Fruit fly (Drosophila melanogaster) whole organism, embryonic: ENCODE measurements around the gene Ctr9.
A peak's percentile ranks its signal among the peaks of the same experiment; 100 is the strongest.

Source experiments
- Bteb2 ChIP-seq: fragments of 200-800 bp; sonication (Bioruptor generic); optimal IDR thresholded peaks from 2 replicates; lab custom pipeline; 2016; ENCODE audit warnings: missing biosample characterization, missing genetic modification characterization
- CG11093 ChIP-seq: fragments of 200-800 bp; sonication (Bioruptor generic); IDR thresholded peaks from 3 replicates; pipeline ENCODE4 v1.3.6; 2022; ENCODE audit warnings: missing biosample characterization, missing genetic modification characterization
- CG11695 ChIP-seq: fragments of 200-800 bp; sonication (Bioruptor generic); IDR thresholded peaks from 3 replicates; pipeline ENCODE4 v1.3.6; 2022; ENCODE audit warnings: missing biosample characterization, missing genetic modification characterization
- CG11696 ChIP-seq: fragments of 200-800 bp; sonication (Bioruptor generic); IDR thresholded peaks from 2 replicates; pipeline ENCODE4 v1.3.6; 2022; ENCODE audit warnings: missing biosample characterization, missing genetic modification characterization
- CG12155 ChIP-seq: fragments of 200-800 bp; sonication (Bioruptor generic); optimal IDR thresholded peaks from 3 replicates; lab custom pipeline; 2016; ENCODE audit warnings: missing biosample characterization, missing genetic modification characterization
- CG13775 ChIP-seq: fragments of 200-800 bp; sonication (Bioruptor generic); optimal IDR thresholded peaks from 3 replicates; lab custom pipeline; 2017; ENCODE audit warnings: missing biosample characterization, mild to moderate bottlenecking, missing genetic modification characterization
- CG14710 ChIP-seq: fragments of 200-800 bp; sonication (Bioruptor generic); optimal IDR thresholded peaks from 3 replicates; lab custom pipeline; 2019; ENCODE audit warnings: missing biosample characterization, mild to moderate bottlenecking, missing genetic modification characterization, moderate library complexity
- CG15269 ChIP-seq: fragments of 200-800 bp; sonication (Bioruptor generic); optimal IDR thresholded peaks from 2 replicates; lab custom pipeline; 2018; ENCODE audit warnings: missing biosample characterization, mild to moderate bottlenecking, missing genetic modification characterization, moderate library complexity
- CG15479 ChIP-seq: fragments of 200-800 bp; sonication (Bioruptor generic); optimal IDR thresholded peaks from 3 replicates; lab custom pipeline; 2019; ENCODE audit warnings: missing biosample characterization, mild to moderate bottlenecking, missing genetic modification characterization, moderate library complexity
- CG15696 ChIP-seq: fragments of 200-800 bp; sonication (Bioruptor generic); optimal IDR thresholded peaks from 2 replicates; lab custom pipeline; 2019; ENCODE audit warnings: missing biosample characterization, mild to moderate bottlenecking, missing genetic modification characterization, moderate library complexity
- CG16863 ChIP-seq: fragments of 200-800 bp; sonication (Bioruptor generic); optimal IDR thresholded peaks from 3 replicates; lab custom pipeline; 2016; ENCODE audit warnings: missing biosample characterization, missing genetic modification characterization
- CG18262 ChIP-seq: fragments of 200-800 bp; optimal IDR thresholded peaks from 3 replicates; lab custom pipeline; 2019; ENCODE audit warnings: missing biosample characterization, mild to moderate bottlenecking, missing genetic modification characterization, moderate library complexity
- CG2875 ChIP-seq: fragments of 200-800 bp; sonication (Bioruptor generic); optimal IDR thresholded peaks from 2 replicates; lab custom pipeline; 2017; ENCODE audit warnings: missing biosample characterization, mild to moderate bottlenecking, missing genetic modification characterization, missing genetic modification reagents
- CG30431 ChIP-seq: fragments of 200-800 bp; sonication (Bioruptor generic); optimal IDR thresholded peaks from 2 replicates; lab custom pipeline; 2017; ENCODE audit warnings: missing biosample characterization, missing genetic modification characterization
- CG3838 ChIP-seq: fragments of 200-800 bp; sonication (Bioruptor generic); optimal IDR thresholded peaks from 3 replicates; lab custom pipeline; 2016; ENCODE audit warnings: missing biosample characterization, missing genetic modification characterization
- CG42726 ChIP-seq: fragments of 200-800 bp; sonication (Bioruptor generic); IDR thresholded peaks from 2 replicates; pipeline ENCODE4 v1.3.6; 2022; ENCODE audit warnings: missing biosample characterization, missing genetic modification characterization; ENCODE audit not compliant: partially characterized antibody
- CG4360 ChIP-seq: fragments of 200-800 bp; sonication (Bioruptor generic); IDR thresholded peaks from 2 replicates; pipeline ENCODE4 v1.3.6; 2022; ENCODE audit warnings: missing biosample characterization, missing genetic modification characterization
- CG4617 ChIP-seq: fragments of 200-800 bp; sonication (Bioruptor generic); optimal IDR thresholded peaks from 3 replicates; lab custom pipeline; 2016; ENCODE audit warnings: missing biosample characterization, missing genetic modification characterization, borderline replicate concordance
- CG5180 ChIP-seq: fragments of 200-800 bp; sonication (Bioruptor generic); optimal IDR thresholded peaks from 3 replicates; lab custom pipeline; 2017; ENCODE audit warnings: missing biosample characterization, missing genetic modification characterization, mild to moderate bottlenecking, moderate library complexity, missing genetic modification reagents
- CG6689 ChIP-seq: fragments of 200-800 bp; sonication (Bioruptor generic); IDR thresholded peaks from 2 replicates; pipeline ENCODE4 v1.3.6; 2022; ENCODE audit warnings: missing biosample characterization, missing genetic modification characterization
- CG8359 ChIP-seq: fragments of 200-800 bp; sonication (Bioruptor generic); optimal IDR thresholded peaks from 2 replicates; lab custom pipeline; 2017; ENCODE audit warnings: missing biosample characterization, mild to moderate bottlenecking, missing genetic modification characterization, borderline replicate concordance
- CG9215 ChIP-seq: fragments of 200-800 bp; sonication (Bioruptor generic); IDR thresholded peaks from 2 replicates; pipeline ENCODE4 v1.3.6; 2022; ENCODE audit warnings: missing biosample characterization, missing genetic modification characterization
- CG9876 ChIP-seq: fragments of 200-800 bp; sonication (Bioruptor generic); optimal IDR thresholded peaks from 2 replicates; lab custom pipeline; 2016; ENCODE audit warnings: missing biosample characterization, missing genetic modification characterization
- CG9932 ChIP-seq: fragments of 200-800 bp; sonication (Bioruptor generic); IDR thresholded peaks from 2 replicates; pipeline ENCODE4 v1.3.6; 2022; ENCODE audit warnings: missing biosample characterization, missing genetic modification characterization
- CTCF ChIP-seq: fragments of 200-800 bp; sonication (Bioruptor generic); optimal IDR thresholded peaks from 2 replicates; lab custom pipeline; 2017; ENCODE audit warnings: missing biosample characterization, mild to moderate bottlenecking, missing genetic modification characterization, moderate library complexity
- CrebB ChIP-seq: fragments of 200-800 bp; sonication (Bioruptor generic); optimal IDR thresholded peaks from 3 replicates; lab custom pipeline; 2018; ENCODE audit warnings: missing biosample characterization, mild to moderate bottlenecking, missing genetic modification characterization
- Dip3 ChIP-seq: fragments of 200-800 bp; sonication (Bioruptor generic); optimal IDR thresholded peaks from 3 replicates; lab custom pipeline; 2016; ENCODE audit warnings: missing biosample characterization, missing genetic modification characterization
- Dref ChIP-seq: fragments of 200-800 bp; sonication (Bioruptor generic); IDR thresholded peaks from 2 replicates; pipeline ENCODE4 v1.3.6; 2022; ENCODE audit warnings: missing biosample characterization, missing genetic modification characterization
- HmgD ChIP-seq: fragments of 200-800 bp; sonication (Bioruptor generic); optimal IDR thresholded peaks from 3 replicates; lab custom pipeline; 2016; ENCODE audit warnings: missing biosample characterization, missing genetic modification characterization
- Mes4 ChIP-seq: fragments of 200-800 bp; sonication (Bioruptor generic); optimal IDR thresholded peaks from 2 replicates; lab custom pipeline; 2016; ENCODE audit warnings: missing biosample characterization, missing genetic modification characterization
- Nf-YC ChIP-seq: fragments of 200-800 bp; optimal IDR thresholded peaks from 3 replicates; lab custom pipeline; 2019; ENCODE audit warnings: missing biosample characterization, mild to moderate bottlenecking, missing genetic modification characterization, moderate library complexity
- PHDP ChIP-seq: fragments of 200-800 bp; sonication (Bioruptor generic); optimal IDR thresholded peaks from 3 replicates; lab custom pipeline; 2018; ENCODE audit warnings: missing biosample characterization, mild to moderate bottlenecking, missing genetic modification characterization, moderate library complexity
- Rfx ChIP-seq: fragments of 200-800 bp; sonication (Bioruptor generic); IDR thresholded peaks from 2 replicates; pipeline ENCODE4 v1.3.6; 2022; ENCODE audit warnings: missing biosample characterization, missing genetic modification characterization
- Rx ChIP-seq: fragments of 200-800 bp; sonication (Bioruptor generic); IDR thresholded peaks from 2 replicates; pipeline ENCODE4 v1.3.6; 2022; ENCODE audit warnings: missing biosample characterization, missing genetic modification characterization
- cad ChIP-seq: fragments of >200 bp; optimal IDR thresholded peaks from 2 replicates; lab custom pipeline; 2017; ENCODE audit warnings: missing biosample characterization, missing genetic modification characterization
- cas ChIP-seq: fragments of 200-800 bp; sonication (Bioruptor generic); IDR thresholded peaks from 2 replicates; pipeline ENCODE4 v1.3.6; 2022; ENCODE audit warnings: missing biosample characterization, missing genetic modification characterization
- caup ChIP-seq: fragments of 200-800 bp; sonication (Bioruptor generic); optimal IDR thresholded peaks from 3 replicates; lab custom pipeline; 2017; ENCODE audit warnings: missing biosample characterization, mild to moderate bottlenecking, missing genetic modification characterization, moderate library complexity; ENCODE audit not compliant: severe bottlenecking
- chn ChIP-seq: fragments of 200-800 bp; sonication (Bioruptor generic); optimal IDR thresholded peaks from 2 replicates; lab custom pipeline; 2016; ENCODE audit warnings: missing biosample characterization, missing genetic modification characterization
- dysf ChIP-seq: fragments of 200-800 bp; sonication (Bioruptor generic); IDR thresholded peaks from 3 replicates; pipeline ENCODE4 v1.3.6; 2022; ENCODE audit warnings: missing biosample characterization, missing genetic modification characterization
- ftz-f1 ChIP-seq: fragments of 200-800 bp; sonication (Bioruptor generic); optimal IDR thresholded peaks from 2 replicates; lab custom pipeline; 2016; ENCODE audit warnings: missing biosample characterization, missing genetic modification characterization
- gro ChIP-seq: fragments of 200-800 bp; sonication (Bioruptor generic); optimal IDR thresholded peaks from 2 replicates; lab custom pipeline; 2016; ENCODE audit warnings: missing biosample characterization, missing genetic modification characterization
- hbn ChIP-seq: fragments of 200-800 bp; sonication (Bioruptor generic); IDR thresholded peaks from 2 replicates; pipeline ENCODE4 v1.3.6; 2022; ENCODE audit warnings: missing biosample characterization, missing genetic modification characterization; ENCODE audit not compliant: partially characterized antibody
- lilli ChIP-seq: fragments of 200-800 bp; sonication (Bioruptor generic); optimal IDR thresholded peaks from 3 replicates; lab custom pipeline; 2016; ENCODE audit warnings: missing biosample characterization, missing genetic modification characterization
- lola ChIP-seq, 3 experiments: fragments of >200 bp in 2 of 3; fragments of 200-800 bp in 1 of 3; sonication (Bioruptor generic) in 1 of 3; optimal IDR thresholded peaks; 2 replicates each; lab custom pipeline; 2017 to 2019; ENCODE audit warnings: missing biosample characterization in 3 of 3, missing genetic modification characterization in 3 of 3, mild to moderate bottlenecking in 1 of 3, moderate library complexity in 1 of 3
- nom ChIP-seq: fragments of 200-800 bp; sonication (Bioruptor generic); optimal IDR thresholded peaks from 2 replicates; lab custom pipeline; 2017; ENCODE audit warnings: missing biosample characterization, missing genetic modification characterization, mild to moderate bottlenecking, moderate library complexity, missing genetic modification reagents
- ranshi ChIP-seq: fragments of 200-800 bp; sonication (Bioruptor generic); IDR thresholded peaks from 2 replicates; pipeline ENCODE4 v1.3.6; 2022; ENCODE audit warnings: missing biosample characterization, missing genetic modification characterization
- sim ChIP-seq: fragments of 200-800 bp; sonication (Bioruptor generic); IDR thresholded peaks from 2 replicates; pipeline ENCODE4 v1.3.6; 2022; ENCODE audit warnings: missing biosample characterization, missing genetic modification characterization
- toy ChIP-seq: fragments of 200-800 bp; sonication (Bioruptor generic); IDR thresholded peaks from 2 replicates; pipeline ENCODE4 v1.3.6; 2022; ENCODE audit warnings: missing biosample characterization, missing genetic modification characterization
- ttk ChIP-seq: fragments of 200-800 bp; sonication (Bioruptor generic); IDR thresholded peaks from 2 replicates; pipeline ENCODE4 v2.1.2; 2022; ENCODE audit warnings: missing biosample characterization, missing genetic modification characterization
- vfl ChIP-seq: fragments of 200-800 bp; sonication (Bioruptor generic); optimal IDR thresholded peaks from 2 replicates; lab custom pipeline; 2016; ENCODE audit warnings: missing biosample characterization, missing genetic modification characterization

Gene Ctr9

dm6 chr3L:1319097-1319725, 12.2 kb downstream of the Ctr9 start (continued):
- TF ChIP-seq HmgD (GFP tag; lab: Kevin White, UChicago) (no peak), CG4617 (GFP tag; lab: Kevin White, UChicago) (peak; percentile 58), Bteb2 (GFP tag; lab: Kevin White, UChicago) (peak; percentile 28), gro (GFP tag; lab: Kevin White, UChicago) (no peak), Nf-YC (tag; lab: Kevin White, UChicago) (no peak), toy (GFP tag; lab: Robert Waterston, UW) (no peak), CrebB (tag; lab: Kevin White, UChicago) (peak; percentile 58), ttk (GFP tag; lab: Robert Waterston, UW) (peak; percentile 81), CG30431 (GFP tag; lab: Kevin White, UChicago) (peak; percentile 42), CG9215 (GFP tag; lab: Robert Waterston, UW) (0 out of 2 replicates have a peak, but pooled peaks have one; percentile 15), Dip3 (GFP tag; lab: Kevin White, UChicago) (peak; percentile 47), chn (GFP tag; lab: Kevin White, UChicago) (peak; percentile 78), CG9932 (GFP tag; lab: Robert Waterston, UW) (no peak), CG15696 (tag; lab: Kevin White, UChicago) (no peak), cad (GFP tag; lab: Kevin White, UChicago) (no peak), CG4360 (GFP tag; lab: Robert Waterston, UW) (peak; percentile 51), CG18262 (tag; lab: Kevin White, UChicago) (peak; percentile 82), sim (peak; percentile 54; the same call in 1 of the 2 replicates), Rx (GFP tag; lab: Robert Waterston, UW) (peak; percentile 71), lola (GFP tag; optimal IDR thresholded peaks at IDR 0.05; lab: Kevin White, UChicago) (peak in 1 of 3 experiments; percentile 69), CG9876 (GFP tag; lab: Kevin White, UChicago) (no peak), CTCF (GFP tag; lab: Kevin White, UChicago) (peak; percentile 27), dysf (GFP tag; lab: Robert Waterston, UW) (peak; percentile 68; the same call in 2 of the 3 replicates), CG16863 (GFP tag; lab: Kevin White, UChicago) (peak; percentile 75), Mes4 (peak; percentile 70), CG12155 (GFP tag; lab: Kevin White, UChicago) (peak; percentile 33), CG11696 (no peak), CG15479 (GFP tag; lab: Kevin White, UChicago) (no peak), Rfx (peak; percentile 51), vfl (no peak), caup (GFP tag; lab: Kevin White, UChicago) (peak; percentile 24), ftz-f1 (GFP tag; lab: Kevin White, UChicago) (no peak), nom (GFP tag; lab: Kevin White, UChicago) (peak; percentile 72), CG11093 (GFP tag; lab: Robert Waterston, UW) (peak; percentile 66; the same call in 2 of the 3 replicates), Dref (GFP tag; lab: Robert Waterston, UW) (no peak), CG15269 (tag; lab: Kevin White, UChicago) (peak; percentile 73), CG3838 (GFP tag; lab: Kevin White, UChicago) (no peak), CG2875 (GFP tag; lab: Kevin White, UChicago) (peak; percentile 82), CG6689 (GFP tag; lab: Robert Waterston, UW) (peak; percentile 84), lilli (GFP tag; lab: Kevin White, UChicago) (peak; percentile 61), CG42726 (GFP tag; lab: Robert Waterston, UW) (no peak), CG5180 (GFP tag; lab: Kevin White, UChicago) (peak; percentile 73), CG13775 (GFP tag; lab: Kevin White, UChicago) (peak; percentile 52), CG14710 (tag; lab: Kevin White, UChicago) (peak; percentile 73), CG8359 (GFP tag; lab: Kevin White, UChicago) (peak; percentile 66), hbn (no peak), cas (GFP tag; lab: Robert Waterston, UW) (no peak), PHDP (tag; lab: Kevin White, UChicago) (peak; percentile 72), CG11695 (GFP tag; lab: Robert Waterston, UW) (peak; percentile 62), ranshi (peak; percentile 63)
